Worm (Caenorhabditis elegans) whole organism, L4 larva: ENCODE data around the gene F53F8.7.

Experiments used
- D1046.2 ChIP-seq: fragments of 200-800 bp; sonication (Bioruptor generic); IDR thresholded peaks from 2 replicates; pipeline ENCODE4 v1.3.6; 2022; ENCODE audit warnings: missing genetic modification characterization, missing compliant biosample characterization
- F44E2.7 ChIP-seq: fragments of 200-800 bp; sonication (Bioruptor generic); IDR thresholded peaks from 2 replicates; pipeline ENCODE4 v2.1.2; 2022; ENCODE audit warnings: missing genetic modification characterization, missing compliant biosample characterization
- F49E8.2 ChIP-seq: sonication (generic microtip); optimal IDR thresholded peaks from 2 replicates; lab custom pipeline; 2016; ENCODE audit warnings: missing compliant biosample characterization, mild to moderate bottlenecking, missing genetic modification characterization, borderline replicate concordance
- T20F7.1 ChIP-seq: fragments of 200-800 bp; sonication (Bioruptor generic); optimal IDR thresholded peaks from 2 replicates; lab custom pipeline; 2018; ENCODE audit warnings: mild to moderate bottlenecking, missing genetic modification characterization, missing compliant biosample characterization
- T26A8.4 ChIP-seq: fragments of 200-800 bp; sonication (Bioruptor generic); IDR thresholded peaks from 2 replicates; pipeline ENCODE4 v1.3.6; 2022; ENCODE audit warnings: missing genetic modification characterization, missing compliant biosample characterization
- Y105C5A.15 ChIP-seq: fragments of 200-800 bp; sonication (Bioruptor generic); IDR thresholded peaks from 2 replicates; pipeline ENCODE4 v1.3.6; 2022; ENCODE audit warnings: missing genetic modification characterization, missing compliant biosample characterization
- Y48G9A.11 ChIP-seq: fragments of 200-800 bp; sonication (Bioruptor generic); IDR thresholded peaks from 2 replicates; pipeline ENCODE4 v1.3.6; 2022; ENCODE audit warnings: missing genetic modification reagents, missing genetic modification characterization, missing compliant biosample characterization
- Y5F2A.4 ChIP-seq: fragments of 200-800 bp; sonication (Bioruptor generic); optimal IDR thresholded peaks from 2 replicates; lab custom pipeline; 2018; ENCODE audit warnings: mild to moderate bottlenecking, missing genetic modification characterization, missing compliant biosample characterization
- ZK337.2 ChIP-seq: fragments of 200-800 bp; sonication (Bioruptor generic); IDR thresholded peaks from 2 replicates; pipeline ENCODE4 v1.3.6; 2022; ENCODE audit warnings: missing genetic modification reagents, missing genetic modification characterization, missing compliant biosample characterization
- ZK546.5 ChIP-seq, 2 experiments: sonication (generic microtip); optimal IDR thresholded peaks; 2 replicates each; lab custom pipeline; 2017; ENCODE audit warnings: missing biosample characterization in 2 of 2, missing genetic modification characterization in 2 of 2
- aha-1 ChIP-seq: fragments of 150-350 bp; peaks from one replicate; lab custom pipeline; 2014; ENCODE audit warnings: missing biosample characterization, missing genetic modification characterization
- aly-2 ChIP-seq: sonication (generic microtip); optimal IDR thresholded peaks from 2 replicates; lab custom pipeline; 2018; ENCODE audit warnings: missing biosample characterization, missing genetic modification characterization
- ama-1 ChIP-seq: fragments of 150-350 bp; optimal IDR thresholded peaks from 2 replicates; lab custom pipeline; 2014; ENCODE audit warnings: inconsistent platforms, mixed read lengths
- attf-4 ChIP-seq: sonication (generic microtip); optimal IDR thresholded peaks from 3 replicates; lab custom pipeline; 2017; ENCODE audit warnings: missing biosample characterization, missing genetic modification characterization
- ceh-20 ChIP-seq: fragments of 200-800 bp; sonication (Bioruptor generic); IDR thresholded peaks from 2 replicates; pipeline ENCODE4 v1.3.6; 2022; ENCODE audit warnings: missing genetic modification reagents, missing genetic modification characterization, missing compliant biosample characterization
- cey-2 ChIP-seq: sonication (generic microtip); optimal IDR thresholded peaks from 3 replicates; lab custom pipeline; 2017; ENCODE audit warnings: missing genetic modification characterization, mild to moderate bottlenecking, missing compliant biosample characterization, antibody characterized with exemption, borderline replicate concordance; ENCODE audit not compliant: insufficient read depth
- daf-19 ChIP-seq: fragments of 200-800 bp; sonication (Bioruptor generic); conservative IDR thresholded peaks from 2 replicates; pipeline ENCODE4 v1.3.6; 2022; ENCODE audit warnings: missing genetic modification characterization, missing compliant biosample characterization
- dmd-6 ChIP-seq: fragments of 200-800 bp; sonication (Bioruptor generic); IDR thresholded peaks from 2 replicates; pipeline ENCODE4 v1.3.6; 2022; ENCODE audit warnings: missing genetic modification reagents, missing genetic modification characterization, missing compliant biosample characterization
- dmd-8 ChIP-seq: fragments of 200-800 bp; sonication (Bioruptor generic); IDR thresholded peaks from 2 replicates; pipeline ENCODE4 v1.3.6; 2022; ENCODE audit warnings: missing genetic modification characterization, missing compliant biosample characterization
- duxl-1 ChIP-seq: sonication (generic microtip); optimal IDR thresholded peaks from 2 replicates; lab custom pipeline; 2016; ENCODE audit warnings: mild to moderate bottlenecking, missing genetic modification characterization, moderate library complexity, missing compliant biosample characterization; ENCODE audit not compliant: poor library complexity
- dve-1 ChIP-seq: sonication (generic microtip); optimal IDR thresholded peaks from 2 replicates; lab custom pipeline; 2017; ENCODE audit warnings: antibody characterized with exemption, mild to moderate bottlenecking, missing genetic modification characterization, missing compliant biosample characterization; ENCODE audit not compliant: insufficient read depth
- egl-27 ChIP-seq: sonication (generic microtip); optimal IDR thresholded peaks from 3 replicates; lab custom pipeline; 2017; ENCODE audit warnings: missing biosample characterization, missing genetic modification reagents, missing genetic modification characterization
- egl-43 ChIP-seq: fragments of 200-800 bp; sonication (Bioruptor generic); IDR thresholded peaks from 2 replicates; pipeline ENCODE4 v1.3.6; 2022; ENCODE audit warnings: missing genetic modification reagents, missing genetic modification characterization, missing compliant biosample characterization
- fkh-10 ChIP-seq: fragments of 150-350 bp; optimal IDR thresholded peaks from 2 replicates; lab custom pipeline; 2014; ENCODE audit warnings: missing biosample characterization, missing genetic modification reagents, missing genetic modification characterization
- fos-1 ChIP-seq: fragments of 150-350 bp; optimal IDR thresholded peaks from 2 replicates; lab custom pipeline; 2014; ENCODE audit warnings: missing biosample characterization, missing genetic modification characterization
- gei-8 ChIP-seq: fragments of 200-800 bp; sonication (Bioruptor generic); optimal IDR thresholded peaks from 2 replicates; lab custom pipeline; 2018; ENCODE audit warnings: mild to moderate bottlenecking, missing genetic modification characterization, missing compliant biosample characterization
- hif-1 ChIP-seq, 2 experiments: sonication (generic microtip); optimal IDR thresholded peaks; 2 replicates each; lab custom pipeline; 2016 to 2017; ENCODE audit warnings: missing compliant biosample characterization in 2 of 2, missing genetic modification characterization in 2 of 2, missing genetic modification reagents in 2 of 2, missing genotype in 2 of 2, mild to moderate bottlenecking in 1 of 2
- hmg-1.1 ChIP-seq: fragments of 200-800 bp; sonication (Bioruptor generic); IDR thresholded peaks from 2 replicates; pipeline ENCODE4 v1.3.6; 2022; ENCODE audit warnings: missing genetic modification reagents, missing genetic modification characterization, missing compliant biosample characterization
- lin-1 ChIP-seq: fragments of 200-800 bp; sonication (Bioruptor generic); IDR thresholded peaks from 2 replicates; pipeline ENCODE4 v1.3.6; 2022; ENCODE audit warnings: missing genetic modification reagents, missing genetic modification characterization, missing compliant biosample characterization
- lin-13 ChIP-seq: fragments of 150-350 bp; optimal IDR thresholded peaks from 2 replicates; lab custom pipeline; 2014; ENCODE audit warnings: missing biosample characterization, missing genetic modification reagents, missing genetic modification characterization
- lin-15B ChIP-seq: fragments of 150-350 bp; sonication (generic microtip); optimal IDR thresholded peaks from 3 replicates; lab custom pipeline; 2014; ENCODE audit warnings: missing biosample characterization, missing genetic modification characterization
- lin-29 ChIP-seq: fragments of 200-800 bp; sonication (Bioruptor generic); IDR thresholded peaks from 2 replicates; pipeline ENCODE4 v1.3.6; 2022; ENCODE audit warnings: missing genetic modification reagents, missing genetic modification characterization, missing compliant biosample characterization
- madf-5 ChIP-seq, 2 experiments: fragments of 200-800 bp; sonication (Bioruptor generic); IDR thresholded peaks; 2 replicates each; pipeline ENCODE4 v1.3.6; 2022; ENCODE audit warnings: missing compliant biosample characterization in 2 of 2, missing genetic modification characterization in 2 of 2
- mes-2 ChIP-seq: sonication (generic microtip); optimal IDR thresholded peaks from 2 replicates; lab custom pipeline; 2016; ENCODE audit warnings: missing genotype, mild to moderate bottlenecking, missing genetic modification characterization, missing compliant biosample characterization; ENCODE audit not compliant: poor library complexity, severe bottlenecking
- nhr-102 ChIP-seq: sonication (generic microtip); optimal IDR thresholded peaks from 2 replicates; lab custom pipeline; 2016; ENCODE audit warnings: mild to moderate bottlenecking, missing genetic modification characterization, moderate library complexity, missing compliant biosample characterization
- nhr-111 ChIP-seq: fragments of 200-800 bp; sonication (Bioruptor generic); optimal IDR thresholded peaks from 2 replicates; lab custom pipeline; 2018; ENCODE audit warnings: mild to moderate bottlenecking, missing genetic modification characterization, missing compliant biosample characterization
- nhr-237 ChIP-seq: sonication (generic microtip); optimal IDR thresholded peaks from 2 replicates; lab custom pipeline; 2017; ENCODE audit warnings: missing biosample characterization, missing genetic modification characterization
- nhr-42 ChIP-seq: fragments of 200-800 bp; sonication (Bioruptor generic); IDR thresholded peaks from 2 replicates; pipeline ENCODE4 v1.3.6; 2022; ENCODE audit warnings: missing genetic modification characterization, missing compliant biosample characterization
- nhr-6 ChIP-seq: fragments of 150-350 bp; optimal IDR thresholded peaks from 2 replicates; lab custom pipeline; 2014; ENCODE audit warnings: missing biosample characterization, missing genetic modification characterization
- nhr-77 ChIP-seq: fragments of 150-350 bp; optimal IDR thresholded peaks from 2 replicates; lab custom pipeline; 2014; ENCODE audit warnings: missing biosample characterization, missing genetic modification characterization
- pha-4 ChIP-seq, 2 experiments: fragments of 150-350 bp in 1 of 2; fragments of 200-800 bp in 1 of 2; sonication (Bioruptor generic) in 1 of 2; IDR thresholded peaks in 1 of 2; optimal IDR thresholded peaks in 1 of 2; 2 replicates each; pipeline versions ENCODE4 v1.3.6 to Lab custom; 2014 to 2022; ENCODE audit warnings: missing genetic modification characterization in 2 of 2, missing genetic modification reagents in 2 of 2, missing biosample characterization in 1 of 2, missing compliant biosample characterization in 1 of 2
- pqm-1 ChIP-seq: sonication (generic microtip); optimal IDR thresholded peaks from 2 replicates; lab custom pipeline; 2017; ENCODE audit warnings: missing biosample characterization, missing genetic modification characterization
- saeg-2 ChIP-seq: fragments of 200-800 bp; sonication (Bioruptor generic); IDR thresholded peaks from 2 replicates; pipeline ENCODE4 v1.3.6; 2022; ENCODE audit warnings: missing genetic modification reagents, missing genetic modification characterization, missing compliant biosample characterization
- snpc-1.2 ChIP-seq: fragments of 200-800 bp; sonication (Bioruptor generic); IDR thresholded peaks from 2 replicates; pipeline ENCODE4 v1.3.6; 2022; ENCODE audit warnings: missing genetic modification reagents, missing genetic modification characterization, missing compliant biosample characterization
- snpc-4 ChIP-seq: fragments of 150-350 bp; optimal IDR thresholded peaks from 2 replicates; lab custom pipeline; 2014; ENCODE audit warnings: missing biosample characterization, missing genetic modification characterization
- spr-3 ChIP-seq: fragments of 200-800 bp; sonication (Bioruptor generic); optimal IDR thresholded peaks from 2 replicates; lab custom pipeline; 2018; ENCODE audit warnings: mild to moderate bottlenecking, missing genetic modification characterization, missing compliant biosample characterization
- tag-97 ChIP-seq: fragments of 200-800 bp; sonication (Bioruptor generic); IDR thresholded peaks from 2 replicates; pipeline ENCODE4 v1.3.6; 2022; ENCODE audit warnings: missing genetic modification characterization, missing compliant biosample characterization
- unc-62 ChIP-seq, 3 experiments: fragments of 150-350 bp in 1 of 3; sonication (generic microtip); optimal IDR thresholded peaks in 2 of 3; peaks in 1 of 3; 1 replicate in 1 of 3; 2 replicates in 2 of 3; lab custom pipeline; 2014 to 2017; ENCODE audit warnings: missing biosample characterization in 3 of 3, missing genetic modification characterization in 3 of 3, missing genetic modification reagents in 3 of 3, missing genotype in 1 of 3
- zag-1 ChIP-seq: fragments of 150-350 bp; optimal IDR thresholded peaks from 2 replicates; lab custom pipeline; 2014; ENCODE audit warnings: missing biosample characterization, missing genetic modification characterization
- zip-2 ChIP-seq: fragments of 150-350 bp; optimal IDR thresholded peaks from 2 replicates; lab custom pipeline; 2014; ENCODE audit warnings: missing biosample characterization, missing genetic modification characterization
- ztf-11 ChIP-seq: fragments of 150-350 bp; optimal IDR thresholded peaks from 2 replicates; lab custom pipeline; 2014; ENCODE audit warnings: missing biosample characterization, missing genetic modification characterization

F53F8.7 gene

ce11 chrV:20712994-20713326, 14.8 kb upstream of the F53F8.7 start (continued):
- no peak for TF ChIP-seq madf-5 (GFP tag; IDR thresholded peaks at IDR 0.05; lab: Robert Waterston, UW)
- peak in 1 of 2 experiments; percentile 98 for TF ChIP-seq hif-1 (tag; optimal IDR thresholded peaks at IDR 0.05; lab: Kevin White, UChicago)
- TF ChIP-seq mes-2, result peak; percentile 26
- TF ChIP-seq zip-2 (tag; lab: Kevin White, UChicago), result no peak
- 0 out of 2 replicates have a peak, but pooled peaks have one; percentile 19 for TF ChIP-seq T26A8.4 (GFP tag; lab: Robert Waterston, UW)
- no peak for TF ChIP-seq aha-1 (tag; lab: Kevin White, UChicago)
- TF ChIP-seq fos-1 (tag; lab: Kevin White, UChicago), result no peak
- TF ChIP-seq dve-1, result peak; percentile 7
- TF ChIP-seq lin-13 (GFP tag; lab: Kevin White, UChicago), result no peak
- TF ChIP-seq fkh-10, result no peak
- TF ChIP-seq aly-2, result no peak
- TF ChIP-seq unc-62 (GFP tag; optimal IDR thresholded peaks at IDR 0.05 in 1 of 2; lab: Kevin White, UChicago), result peak in 1 of 2 experiments; percentile 79
- no peak for TF ChIP-seq unc-62 (tag; optimal IDR thresholded peaks at IDR 0.05; lab: Kevin White, UChicago)
- TF ChIP-seq spr-3, result no peak
- no peak for TF ChIP-seq nhr-102 (tag; lab: Kevin White, UChicago)
- no peak for TF ChIP-seq F49E8.2 (tag; lab: Kevin White, UChicago)
- 0 out of 2 replicates have a peak, but pooled peaks have one; percentile 28 for TF ChIP-seq lin-1 (GFP tag; lab: Robert Waterston, UW)
- no peak for TF ChIP-seq saeg-2
- TF ChIP-seq snpc-4 (tag; lab: Kevin White, UChicago), result no peak
- no peak for TF ChIP-seq egl-43
- no peak for TF ChIP-seq nhr-77
- no peak for TF ChIP-seq attf-4 (tag; lab: Kevin White, UChicago)
- TF ChIP-seq nhr-111 (GFP tag; lab: Kevin White, UChicago), result no peak
- no peak for TF ChIP-seq ZK546.5 (tag; optimal IDR thresholded peaks at IDR 0.05; lab: Kevin White, UChicago)
- TF ChIP-seq daf-19, result no peak
- TF ChIP-seq hmg-1.1, result peak; percentile 45; the same call in 1 of the 2 replicates
- TF ChIP-seq nhr-237 (tag; lab: Kevin White, UChicago), result no peak
- TF ChIP-seq egl-27 (tag; lab: Kevin White, UChicago), result no peak
- no peak for TF ChIP-seq lin-29 (GFP tag; lab: Robert Waterston, UW)
- no peak for TF ChIP-seq Y105C5A.15 (GFP tag; lab: Robert Waterston, UW)
- TF ChIP-seq Y5F2A.4 (GFP tag; lab: Kevin White, UChicago), result no peak
- TF ChIP-seq pha-4 (GFP tag; IDR thresholded peaks at IDR 0.05; lab: Robert Waterston, UW), result no peak
- TF ChIP-seq pha-4 (tag; optimal IDR thresholded peaks at IDR 0.05; lab: Kevin White, UChicago), result no peak
- no peak for TF ChIP-seq cey-2
- TF ChIP-seq ZK337.2, result no peak
- TF ChIP-seq nhr-42 (GFP tag; lab: Robert Waterston, UW), result no peak
- no peak for TF ChIP-seq D1046.2
- TF ChIP-seq snpc-1.2, result no peak
- peak; percentile 49; the same call in 1 of the 2 replicates for TF ChIP-seq ceh-20
- TF ChIP-seq dmd-8 (GFP tag; lab: Robert Waterston, UW), result no peak
- TF ChIP-seq ama-1 (lab: Kevin White, UChicago), result peak; percentile 8
- TF ChIP-seq dmd-6 (GFP tag; lab: Robert Waterston, UW), result peak; percentile 52
- TF ChIP-seq pqm-1 (tag; lab: Kevin White, UChicago), result no peak
- no peak for TF ChIP-seq F44E2.7 (GFP tag; lab: Robert Waterston, UW)
- TF ChIP-seq gei-8 (GFP tag; lab: Kevin White, UChicago), result no peak
- no peak for TF ChIP-seq lin-15B (tag; lab: Kevin White, UChicago)
- peak; percentile 5 for TF ChIP-seq nhr-6 (tag; lab: Kevin White, UChicago)
- TF ChIP-seq tag-97 (GFP tag; lab: Robert Waterston, UW), result no peak
- no peak for TF ChIP-seq zag-1 (tag; lab: Kevin White, UChicago)
- TF ChIP-seq duxl-1 (tag; lab: Kevin White, UChicago), result no peak
- no peak for TF ChIP-seq T20F7.1 (GFP tag; lab: Kevin White, UChicago)
- no peak for TF ChIP-seq Y48G9A.11
- TF ChIP-seq ztf-11 (tag; lab: Kevin White, UChicago), result no peak
